Fruit fly (Drosophila melanogaster) whole organism, pupa: ENCODE measurements around the gene Cpr65Aw.

ENCODE experiments used
- CG10348 ChIP-seq: fragments of 200-800 bp; sonication (Bioruptor generic); IDR thresholded peaks from 2 replicates; pipeline ENCODE4 v1.3.6; 2022; ENCODE audit warnings: missing biosample characterization, missing genetic modification characterization
- CG12605 ChIP-seq: fragments of 200-800 bp; sonication (Bioruptor generic); IDR thresholded peaks from 2 replicates; pipeline ENCODE4 v1.3.6; 2022; ENCODE audit warnings: missing biosample characterization, missing genetic modification characterization
- CG13204 ChIP-seq: fragments of 200-800 bp; sonication (Bioruptor generic); optimal IDR thresholded peaks from 2 replicates; lab custom pipeline; 2018; ENCODE audit warnings: missing biosample characterization, mild to moderate bottlenecking, missing genetic modification characterization, moderate library complexity
- CG32121 ChIP-seq: fragments of 200-800 bp; sonication (Bioruptor generic); IDR thresholded peaks from 2 replicates; pipeline ENCODE4 v1.3.6; 2022; ENCODE audit warnings: missing biosample characterization, missing genetic modification characterization
- CG8301 ChIP-seq: fragments of 200-800 bp; sonication (Bioruptor generic); optimal IDR thresholded peaks from 2 replicates; lab custom pipeline; 2018; ENCODE audit warnings: missing biosample characterization, mild to moderate bottlenecking, missing genetic modification characterization
- D1 ChIP-seq: fragments of 200-800 bp; sonication (Bioruptor generic); optimal IDR thresholded peaks from 2 replicates; lab custom pipeline; 2018; ENCODE audit warnings: missing biosample characterization, mild to moderate bottlenecking, missing genetic modification characterization, moderate library complexity
- fd96Ca ChIP-seq: fragments of 200-800 bp; sonication (Bioruptor generic); IDR thresholded peaks from 3 replicates; pipeline ENCODE4 v1.3.6; 2022; ENCODE audit warnings: missing biosample characterization, missing genetic modification characterization

- TF ChIP-seq fd96Ca (GFP tag; lab: Robert Waterston, UW), result no peak
- no peak for TF ChIP-seq CG13204 (GFP tag; lab: Kevin White, UChicago)
- TF ChIP-seq CG32121, result no peak; the same call in 1 of the 2 replicates
- no peak for TF ChIP-seq CG8301
- no peak for TF ChIP-seq D1 (tag; lab: Kevin White, UChicago)
- TF ChIP-seq CG10348 (GFP tag; lab: Robert Waterston, UW), result no peak
- TF ChIP-seq CG12605, result no peak
Observed at dm6 chr3L:6124616-6125408, 17.4 kb downstream of the Cpr65Aw start.
